Fruit fly (Drosophila melanogaster) whole organism, embryonic: ENCODE results near the gene Cdc5.

Experiments used
- B-H1 ChIP-seq: fragments of 200-800 bp; sonication (Bioruptor generic); IDR thresholded peaks from 3 replicates; pipeline ENCODE4 v1.3.6; 2022; ENCODE audit warnings: missing biosample characterization, missing genetic modification characterization
- B-H2 ChIP-seq: fragments of 200-800 bp; sonication (Bioruptor generic); optimal IDR thresholded peaks from 2 replicates; lab custom pipeline; 2018; ENCODE audit warnings: missing biosample characterization, mild to moderate bottlenecking, missing genetic modification characterization
- BEAF-32 ChIP-seq: fragments of 200-800 bp; sonication (Bioruptor generic); optimal IDR thresholded peaks from 3 replicates; lab custom pipeline; 2017; ENCODE audit warnings: missing biosample characterization, missing genetic modification characterization, mild to moderate bottlenecking, moderate library complexity, missing genetic modification reagents
- CG10147 ChIP-seq: fragments of 200-800 bp; sonication (Bioruptor generic); optimal IDR thresholded peaks from 2 replicates; lab custom pipeline; 2019; ENCODE audit warnings: missing biosample characterization, mild to moderate bottlenecking, missing genetic modification characterization, moderate library complexity
- CG13287 ChIP-seq: fragments of 200-800 bp; sonication (Bioruptor generic); IDR thresholded peaks from 2 replicates; pipeline ENCODE4 v1.3.6; 2022; ENCODE audit warnings: missing biosample characterization, missing genetic modification characterization; ENCODE audit not compliant: partially characterized antibody
- CG1603 ChIP-seq: fragments of 200-800 bp; sonication (Bioruptor generic); optimal IDR thresholded peaks from 2 replicates; lab custom pipeline; 2019; ENCODE audit warnings: missing biosample characterization, mild to moderate bottlenecking, missing genetic modification characterization, moderate library complexity
- CG16863 ChIP-seq: fragments of 200-800 bp; sonication (Bioruptor generic); optimal IDR thresholded peaks from 3 replicates; lab custom pipeline; 2016; ENCODE audit warnings: missing biosample characterization, missing genetic modification characterization
- CG17385 ChIP-seq: fragments of 200-800 bp; sonication (Bioruptor generic); optimal IDR thresholded peaks from 3 replicates; lab custom pipeline; 2018; ENCODE audit warnings: missing biosample characterization, mild to moderate bottlenecking, missing genetic modification characterization
- CG17802 ChIP-seq: fragments of 200-800 bp; sonication (Bioruptor generic); optimal IDR thresholded peaks from 2 replicates; lab custom pipeline; 2018; ENCODE audit warnings: missing biosample characterization, mild to moderate bottlenecking, missing genetic modification characterization, moderate library complexity
- CG2116 ChIP-seq: fragments of 200-800 bp; sonication (Bioruptor generic); optimal IDR thresholded peaks from 3 replicates; lab custom pipeline; 2018; ENCODE audit warnings: missing biosample characterization, mild to moderate bottlenecking, missing genetic modification characterization
- CG34376 ChIP-seq: fragments of 200-800 bp; sonication (Bioruptor generic); optimal IDR thresholded peaks from 2 replicates; lab custom pipeline; 2018; ENCODE audit warnings: missing biosample characterization, mild to moderate bottlenecking, missing genetic modification characterization
- CG3726 ChIP-seq: fragments of 200-800 bp; sonication (Bioruptor generic); IDR thresholded peaks from 3 replicates; pipeline ENCODE4, ENCODE4 v1.3.6; 2022; ENCODE audit warnings: missing biosample characterization, missing genetic modification characterization
- CG4404 ChIP-seq: fragments of 200-800 bp; sonication (Bioruptor generic); IDR thresholded peaks from 2 replicates; pipeline ENCODE4 v1.3.6; 2022; ENCODE audit warnings: missing biosample characterization, missing genetic modification characterization
- CG4424 ChIP-seq: fragments of 200-800 bp; sonication (Bioruptor generic); optimal IDR thresholded peaks from 3 replicates; lab custom pipeline; 2016; ENCODE audit warnings: missing biosample characterization, missing genetic modification characterization
- CG7987 ChIP-seq: fragments of 200-800 bp; sonication (Bioruptor generic); optimal IDR thresholded peaks from 2 replicates; lab custom pipeline; 2018; ENCODE audit warnings: missing biosample characterization, mild to moderate bottlenecking, missing genetic modification characterization, moderate library complexity
- CG9797 ChIP-seq: fragments of 200-800 bp; sonication (Bioruptor generic); optimal IDR thresholded peaks from 3 replicates; lab custom pipeline; 2018; ENCODE audit warnings: missing biosample characterization, mild to moderate bottlenecking, missing genetic modification characterization
- Dp ChIP-seq: fragments of 200-800 bp; sonication (Bioruptor generic); optimal IDR thresholded peaks from 2 replicates; lab custom pipeline; 2018; ENCODE audit warnings: missing biosample characterization, mild to moderate bottlenecking, missing genetic modification characterization, moderate library complexity
- Ets65A ChIP-seq: fragments of 200-800 bp; sonication (Bioruptor generic); peaks from one replicate; lab custom pipeline; 2016; ENCODE audit warnings: missing biosample characterization, missing genetic modification characterization
- Ets97D ChIP-seq: fragments of 200-800 bp; sonication (Bioruptor generic); optimal IDR thresholded peaks from 3 replicates; lab custom pipeline; 2016; ENCODE audit warnings: missing biosample characterization, missing genetic modification characterization
- Hmr ChIP-seq: fragments of 200-800 bp; sonication (Bioruptor generic); optimal IDR thresholded peaks from 3 replicates; lab custom pipeline; 2017; ENCODE audit warnings: mild to moderate bottlenecking, missing biosample characterization, missing genetic modification reagents, missing genetic modification characterization
- Hr51 ChIP-seq, 2 experiments: fragments of 200-800 bp; sonication (Bioruptor generic); optimal IDR thresholded peaks; 2 replicates in 1 of 2; 3 replicates in 1 of 2; lab custom pipeline; 2016 to 2018; ENCODE audit warnings: missing biosample characterization in 2 of 2, missing genetic modification characterization in 2 of 2, mild to moderate bottlenecking in 1 of 2, moderate library complexity in 1 of 2
- MBD-R2 ChIP-seq: fragments of 200-800 bp; sonication (Bioruptor generic); IDR thresholded peaks from 2 replicates; pipeline ENCODE4 v1.3.6; 2022; ENCODE audit warnings: missing biosample characterization, missing genetic modification characterization
- MTF-1 ChIP-seq: fragments of 200-800 bp; sonication (Bioruptor generic); optimal IDR thresholded peaks from 2 replicates; lab custom pipeline; 2018; ENCODE audit warnings: missing biosample characterization, mild to moderate bottlenecking, missing genetic modification characterization, borderline replicate concordance
- Med ChIP-seq: fragments of 200-800 bp; sonication (Bioruptor generic); peaks from one replicate; lab custom pipeline; 2016; ENCODE audit warnings: missing biosample characterization, missing genetic modification characterization, mild to moderate bottlenecking, inconsistent platforms, moderate library complexity
- NfI ChIP-seq: fragments of 200-800 bp; sonication (Bioruptor generic); optimal IDR thresholded peaks from 3 replicates; lab custom pipeline; 2018; ENCODE audit warnings: missing biosample characterization, mild to moderate bottlenecking, missing genetic modification characterization, moderate library complexity
- PHDP ChIP-seq: fragments of 200-800 bp; sonication (Bioruptor generic); optimal IDR thresholded peaks from 3 replicates; lab custom pipeline; 2018; ENCODE audit warnings: missing biosample characterization, mild to moderate bottlenecking, missing genetic modification characterization, moderate library complexity
- Scr ChIP-seq: fragments of 200-800 bp; sonication (Bioruptor generic); IDR thresholded peaks from 2 replicates; pipeline ENCODE4 v1.3.6; 2022; ENCODE audit warnings: missing biosample characterization, missing genetic modification characterization; ENCODE audit not compliant: partially characterized antibody
- Side ChIP-seq: fragments of 200-800 bp; sonication (Bioruptor generic); optimal IDR thresholded peaks from 2 replicates; lab custom pipeline; 2016; ENCODE audit warnings: missing biosample characterization, missing genetic modification characterization
- Sin3A ChIP-seq: fragments of >200 bp; optimal IDR thresholded peaks from 2 replicates; lab custom pipeline; 2018
- Xbp1 ChIP-seq: fragments of 200-800 bp; sonication (Bioruptor generic); optimal IDR thresholded peaks from 3 replicates; lab custom pipeline; 2016; ENCODE audit warnings: missing biosample characterization, mild to moderate bottlenecking, missing genetic modification characterization
- amos ChIP-seq: fragments of 200-800 bp; sonication (Bioruptor generic); IDR thresholded peaks from 2 replicates; pipeline ENCODE4 v1.3.6; 2022; ENCODE audit warnings: missing biosample characterization, missing genetic modification characterization; ENCODE audit not compliant: partially characterized antibody
- ap ChIP-seq: fragments of 200-800 bp; sonication (Bioruptor generic); IDR thresholded peaks from 2 replicates; pipeline ENCODE4 v1.3.6; 2022; ENCODE audit warnings: missing biosample characterization, missing genetic modification characterization
- ara ChIP-seq: fragments of 200-800 bp; sonication (Bioruptor generic); IDR thresholded peaks from 2 replicates; pipeline ENCODE4 v1.3.6; 2022; ENCODE audit warnings: missing biosample characterization, missing genetic modification characterization
- bbx ChIP-seq: fragments of 200-800 bp; sonication (Bioruptor generic); IDR thresholded peaks from 2 replicates; pipeline ENCODE4 v1.3.6; 2022; ENCODE audit warnings: missing biosample characterization, missing genetic modification characterization; ENCODE audit not compliant: partially characterized antibody
- bcd ChIP-seq: fragments of 200-800 bp; sonication (Bioruptor generic); optimal IDR thresholded peaks from 2 replicates; lab custom pipeline; 2017; ENCODE audit warnings: missing biosample characterization, mild to moderate bottlenecking, missing genetic modification characterization
- ci ChIP-seq: fragments of 200-800 bp; sonication (Bioruptor generic); IDR thresholded peaks from 3 replicates; pipeline ENCODE4 v1.3.6; 2022; ENCODE audit warnings: missing biosample characterization, missing genetic modification characterization
- crc ChIP-seq: fragments of 200-800 bp; sonication (Bioruptor generic); optimal IDR thresholded peaks from 2 replicates; lab custom pipeline; 2016; ENCODE audit warnings: missing biosample characterization, missing genetic modification characterization
- dan ChIP-seq: fragments of 200-800 bp; sonication (Bioruptor generic); IDR thresholded peaks from 2 replicates; pipeline ENCODE4 v1.3.6; 2022; ENCODE audit warnings: missing biosample characterization, missing genetic modification characterization
- gro ChIP-seq: fragments of 200-800 bp; sonication (Bioruptor generic); optimal IDR thresholded peaks from 2 replicates; lab custom pipeline; 2016; ENCODE audit warnings: missing biosample characterization, missing genetic modification characterization
- mirr ChIP-seq: fragments of 200-800 bp; sonication (Bioruptor generic); optimal IDR thresholded peaks from 3 replicates; lab custom pipeline; 2018; ENCODE audit warnings: missing biosample characterization, mild to moderate bottlenecking, missing genetic modification characterization
- nmo ChIP-seq: fragments of 200-800 bp; sonication (Bioruptor generic); optimal IDR thresholded peaks from 2 replicates; lab custom pipeline; 2018; ENCODE audit warnings: missing biosample characterization, mild to moderate bottlenecking, missing genetic modification characterization, moderate library complexity
- nom ChIP-seq: fragments of 200-800 bp; sonication (Bioruptor generic); optimal IDR thresholded peaks from 2 replicates; lab custom pipeline; 2017; ENCODE audit warnings: missing biosample characterization, missing genetic modification characterization, mild to moderate bottlenecking, moderate library complexity, missing genetic modification reagents
- onecut ChIP-seq: fragments of 200-800 bp; sonication (Bioruptor generic); IDR thresholded peaks from 2 replicates; pipeline ENCODE4 v1.3.6; 2022; ENCODE audit warnings: missing biosample characterization, missing genetic modification characterization
- peb ChIP-seq: fragments of 200-800 bp; sonication (Bioruptor generic); IDR thresholded peaks from 2 replicates; pipeline ENCODE4 v1.3.6; 2022; ENCODE audit warnings: missing biosample characterization, missing genetic modification characterization
- phol ChIP-seq: fragments of 200-800 bp; sonication (Bioruptor generic); optimal IDR thresholded peaks from 3 replicates; lab custom pipeline; 2018; ENCODE audit warnings: missing biosample characterization, mild to moderate bottlenecking, missing genetic modification characterization, moderate library complexity
- prd ChIP-seq, 3 experiments: fragments of >200 bp in 2 of 3; fragments of 200-800 bp in 1 of 3; sonication (Bioruptor generic) in 1 of 3; optimal IDR thresholded peaks in 2 of 3; IDR thresholded peaks in 1 of 3; 2 replicates in 2 of 3; 3 replicates in 1 of 3; pipeline versions ENCODE4 v1.3.6 to Lab custom; 2017 to 2022; ENCODE audit warnings: missing biosample characterization in 1 of 3, missing genetic modification characterization in 1 of 3
- pzg ChIP-seq: fragments of 200-800 bp; sonication (Bioruptor generic); optimal IDR thresholded peaks from 3 replicates; lab custom pipeline; 2018; ENCODE audit warnings: missing biosample characterization, mild to moderate bottlenecking, missing genetic modification characterization, moderate library complexity
- unc-4 ChIP-seq: fragments of 200-800 bp; sonication (Bioruptor generic); IDR thresholded peaks from 2 replicates; pipeline ENCODE4 v1.3.6; 2022; ENCODE audit warnings: missing biosample characterization, missing genetic modification characterization; ENCODE audit not compliant: partially characterized antibody
- vvl ChIP-seq: fragments of 200-800 bp; sonication (Bioruptor generic); IDR thresholded peaks from 2 replicates; pipeline ENCODE4 v1.3.6; 2022; ENCODE audit warnings: missing biosample characterization, missing genetic modification characterization

The Cdc5 gene

DNA sequence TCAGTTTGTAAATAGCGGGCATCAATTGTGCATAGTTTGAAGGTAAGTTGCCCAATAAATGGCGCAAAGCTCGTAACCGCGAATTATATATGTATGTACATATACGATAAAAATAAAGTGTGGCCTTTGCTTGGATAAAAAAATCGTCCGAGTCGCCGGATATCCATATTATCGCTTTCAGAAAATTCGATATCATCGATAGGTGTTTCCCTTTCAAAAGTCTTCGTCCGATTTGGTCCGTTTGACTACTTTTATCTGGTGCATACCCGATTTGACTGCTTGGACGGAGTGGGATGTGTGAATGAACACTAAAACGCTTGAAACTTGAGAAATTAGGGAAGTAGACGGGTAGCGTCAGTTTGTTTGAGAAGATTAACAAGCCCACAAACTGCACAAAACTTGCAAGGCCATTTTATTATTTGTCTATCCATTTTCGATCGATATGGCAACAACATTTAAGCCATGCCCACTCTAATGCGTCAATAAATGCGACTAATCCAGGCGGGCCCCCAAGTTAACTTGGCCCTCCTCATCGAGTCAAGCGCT lies 32.0 kb downstream of the Cdc5 start (continued):
- TF ChIP-seq Hr51 (GFP tag; optimal IDR thresholded peaks at IDR 0.05; lab: Kevin White, UChicago) (no peak), CG3726 (GFP tag; lab: Robert Waterston, UW) (no peak), Ets97D (peak; percentile 93), crc (GFP tag; lab: Kevin White, UChicago) (no peak), bbx (GFP tag; lab: Robert Waterston, UW) (0 out of 2 replicates have a peak, but pooled peaks have one; percentile 26), amos (GFP tag; lab: Robert Waterston, UW) (peak; percentile 21; the same call in 1 of the 2 replicates), Xbp1 (GFP tag; lab: Kevin White, UChicago) (no peak), B-H1 (GFP tag; lab: Robert Waterston, UW) (no peak), CG16863 (GFP tag; lab: Kevin White, UChicago) (no peak), Scr (GFP tag; lab: Robert Waterston, UW) (peak; percentile 63), bcd (GFP tag; lab: Kevin White, UChicago) (peak; percentile 30), Dp (GFP tag; lab: Kevin White, UChicago) (peak; percentile 57), Med (peak; percentile 86), CG13287 (GFP tag; lab: Robert Waterston, UW) (peak; percentile 73), NfI (peak; percentile 43), CG9797 (peak; percentile 18), PHDP (peak; percentile 19), CG34376 (GFP tag; lab: Kevin White, UChicago) (peak; percentile 74), ara (GFP tag; lab: Robert Waterston, UW) (no peak), nom (GFP tag; lab: Kevin White, UChicago) (peak; percentile 14), peb (GFP tag; lab: Robert Waterston, UW) (no peak), unc-4 (peak; percentile 67), CG1603 (tag; lab: Kevin White, UChicago) (peak; percentile 36), gro (GFP tag; lab: Kevin White, UChicago) (peak; percentile 15), vvl (0 out of 2 replicates have a peak, but pooled peaks have one; percentile 19), onecut (peak; percentile 41; the same call in 1 of the 2 replicates), Ets65A (GFP tag; lab: Kevin White, UChicago) (peak; percentile 85), CG4404 (GFP tag; lab: Robert Waterston, UW) (no peak), pzg (GFP tag; lab: Kevin White, UChicago) (peak; percentile 39), Side (GFP tag; lab: Kevin White, UChicago) (peak; percentile 16), nmo (peak; percentile 5), Sin3A (peak; percentile 3), BEAF-32 (GFP tag; lab: Kevin White, UChicago) (peak; percentile 53), CG17385 (peak; percentile 4), phol (tag; lab: Kevin White, UChicago) (peak; percentile 41), MTF-1 (GFP tag; lab: Kevin White, UChicago) (peak; percentile 17), dan (GFP tag; lab: Robert Waterston, UW) (no peak), ap (GFP tag; lab: Robert Waterston, UW) (no peak), prd (optimal IDR thresholded peaks at IDR 0.05; lab: Kevin White, UChicago) (no peak), prd (GFP tag; IDR thresholded peaks at IDR 0.05; lab: Robert Waterston, UW) (no peak), CG4424 (GFP tag; lab: Kevin White, UChicago) (peak; percentile 21), B-H2 (GFP tag; lab: Kevin White, UChicago) (peak; percentile 24), Hmr (peak; percentile 37), mirr (peak; percentile 45), ci (GFP tag; lab: Robert Waterston, UW) (peak; percentile 31; the same call in 1 of the 3 replicates), CG17802 (tag; lab: Kevin White, UChicago) (no peak), CG7987 (peak; percentile 27), CG2116 (GFP tag; lab: Kevin White, UChicago) (peak; percentile 57), MBD-R2 (no peak), CG10147 (GFP tag; lab: Kevin White, UChicago) (peak; percentile 22)
